Fruit fly (Drosophila melanogaster) whole organism, embryonic: ENCODE measurements around the gene CG9782.

Experiments used
- Ada2b ChIP-seq: fragments of 200-800 bp; sonication (Bioruptor generic); IDR thresholded peaks from 2 replicates; pipeline ENCODE4 v1.3.6; 2022; ENCODE audit warnings: missing biosample characterization, missing genetic modification characterization
- B-H1 ChIP-seq: fragments of 200-800 bp; sonication (Bioruptor generic); IDR thresholded peaks from 3 replicates; pipeline ENCODE4 v1.3.6; 2022; ENCODE audit warnings: missing biosample characterization, missing genetic modification characterization
- Bdp1 ChIP-seq: fragments of 200-800 bp; sonication (Bioruptor generic); optimal IDR thresholded peaks from 3 replicates; lab custom pipeline; 2016; ENCODE audit warnings: missing biosample characterization, missing genetic modification characterization
- Bgb ChIP-seq: fragments of 200-800 bp; sonication (Bioruptor generic); IDR thresholded peaks from 2 replicates; pipeline ENCODE4 v1.3.6; 2022; ENCODE audit warnings: missing biosample characterization, missing genetic modification characterization; ENCODE audit not compliant: partially characterized antibody
- CG10267 ChIP-seq: fragments of 200-800 bp; sonication (Bioruptor generic); optimal IDR thresholded peaks from 2 replicates; lab custom pipeline; 2018; ENCODE audit warnings: missing biosample characterization, mild to moderate bottlenecking, missing genetic modification characterization, moderate library complexity
- CG10431 ChIP-seq: fragments of 200-800 bp; sonication (Bioruptor generic); optimal IDR thresholded peaks from 3 replicates; lab custom pipeline; 2018; ENCODE audit warnings: missing biosample characterization, mild to moderate bottlenecking, missing genetic modification characterization
- CG10654 ChIP-seq: fragments of 200-800 bp; sonication (Bioruptor generic); optimal IDR thresholded peaks from 2 replicates; lab custom pipeline; 2016; ENCODE audit warnings: missing biosample characterization, missing genetic modification characterization
- CG10979 ChIP-seq: fragments of 200-800 bp; sonication (Bioruptor generic); optimal IDR thresholded peaks from 2 replicates; lab custom pipeline; 2018; ENCODE audit warnings: missing biosample characterization, mild to moderate bottlenecking, missing genetic modification characterization, moderate library complexity
- CG14667 ChIP-seq: fragments of 200-800 bp; sonication (Bioruptor generic); IDR thresholded peaks from 2 replicates; pipeline ENCODE4 v1.3.6; 2022; ENCODE audit warnings: missing biosample characterization, missing genetic modification characterization
- CG1529 ChIP-seq: fragments of 200-800 bp; sonication (Bioruptor generic); optimal IDR thresholded peaks from 3 replicates; lab custom pipeline; 2018; ENCODE audit warnings: missing biosample characterization, missing genetic modification characterization
- CG15514 ChIP-seq: fragments of 200-800 bp; sonication (Bioruptor generic); optimal IDR thresholded peaks from 3 replicates; lab custom pipeline; 2017; ENCODE audit warnings: missing biosample characterization, missing genetic modification characterization, mild to moderate bottlenecking, moderate library complexity, missing genetic modification reagents
- CG1647 ChIP-seq: fragments of 200-800 bp; sonication (Bioruptor generic); optimal IDR thresholded peaks from 3 replicates; lab custom pipeline; 2016; ENCODE audit warnings: missing biosample characterization, missing genetic modification characterization
- CG17568 ChIP-seq: fragments of 200-800 bp; sonication (Bioruptor generic); optimal IDR thresholded peaks from 2 replicates; lab custom pipeline; 2018; ENCODE audit warnings: missing biosample characterization, mild to moderate bottlenecking, missing genetic modification characterization, moderate library complexity
- CG17912 ChIP-seq: fragments of 200-800 bp; sonication (Bioruptor generic); optimal IDR thresholded peaks from 2 replicates; lab custom pipeline; 2018; ENCODE audit warnings: missing biosample characterization, mild to moderate bottlenecking, missing genetic modification characterization
- CG2202 ChIP-seq: fragments of 200-800 bp; sonication (Bioruptor generic); optimal IDR thresholded peaks from 2 replicates; lab custom pipeline; 2018; ENCODE audit warnings: missing biosample characterization, mild to moderate bottlenecking, missing genetic modification characterization
- CG2678 ChIP-seq: fragments of 200-800 bp; sonication (Bioruptor generic); optimal IDR thresholded peaks from 3 replicates; lab custom pipeline; 2019; ENCODE audit warnings: missing biosample characterization, mild to moderate bottlenecking, missing genetic modification characterization, moderate library complexity
- CG2712 ChIP-seq: fragments of 200-800 bp; optimal IDR thresholded peaks from 3 replicates; lab custom pipeline; 2019; ENCODE audit warnings: missing biosample characterization, mild to moderate bottlenecking, missing genetic modification characterization, moderate library complexity
- CG33557 ChIP-seq: fragments of 200-800 bp; sonication (Bioruptor generic); optimal IDR thresholded peaks from 2 replicates; lab custom pipeline; 2019; ENCODE audit warnings: missing biosample characterization, mild to moderate bottlenecking, missing genetic modification characterization, moderate library complexity
- CG3407 ChIP-seq: fragments of 200-800 bp; sonication (Bioruptor generic); optimal IDR thresholded peaks from 2 replicates; lab custom pipeline; 2018; ENCODE audit warnings: missing biosample characterization, mild to moderate bottlenecking, missing genetic modification characterization
- CG4424 ChIP-seq: fragments of 200-800 bp; sonication (Bioruptor generic); optimal IDR thresholded peaks from 3 replicates; lab custom pipeline; 2016; ENCODE audit warnings: missing biosample characterization, missing genetic modification characterization
- CG4707 ChIP-seq: fragments of 200-800 bp; sonication (Bioruptor generic); optimal IDR thresholded peaks from 2 replicates; lab custom pipeline; 2018; ENCODE audit warnings: missing biosample characterization, mild to moderate bottlenecking, missing genetic modification characterization, moderate library complexity
- CG4820 ChIP-seq: fragments of 200-800 bp; sonication (Bioruptor generic); optimal IDR thresholded peaks from 3 replicates; lab custom pipeline; 2016; ENCODE audit warnings: missing biosample characterization, missing genetic modification characterization
- CG5245 ChIP-seq: fragments of 200-800 bp; sonication (Bioruptor generic); optimal IDR thresholded peaks from 3 replicates; lab custom pipeline; 2016; ENCODE audit warnings: missing biosample characterization, missing genetic modification characterization
- CG8089 ChIP-seq: fragments of 200-800 bp; sonication (Bioruptor generic); optimal IDR thresholded peaks from 3 replicates; lab custom pipeline; 2016; ENCODE audit warnings: missing biosample characterization, missing genetic modification characterization
- CG8478 ChIP-seq: fragments of >200 bp; optimal IDR thresholded peaks from 2 replicates; lab custom pipeline; 2018
- CG8944 ChIP-seq: fragments of 200-800 bp; sonication (Bioruptor generic); optimal IDR thresholded peaks from 3 replicates; lab custom pipeline; 2016; ENCODE audit warnings: missing biosample characterization, missing genetic modification characterization
- Chrac-16 ChIP-seq: fragments of 200-800 bp; sonication (Bioruptor generic); optimal IDR thresholded peaks from 3 replicates; lab custom pipeline; 2016; ENCODE audit warnings: missing biosample characterization, missing genetic modification characterization
- D19A ChIP-seq: fragments of 200-800 bp; optimal IDR thresholded peaks from 3 replicates; lab custom pipeline; 2019; ENCODE audit warnings: missing biosample characterization, mild to moderate bottlenecking, missing genetic modification characterization, moderate library complexity
- D19B ChIP-seq: fragments of 200-800 bp; sonication (Bioruptor generic); optimal IDR thresholded peaks from 2 replicates; lab custom pipeline; 2017; ENCODE audit warnings: missing biosample characterization, mild to moderate bottlenecking, missing genetic modification characterization
- Fer1 ChIP-seq: fragments of 200-800 bp; sonication (Bioruptor generic); optimal IDR thresholded peaks from 2 replicates; lab custom pipeline; 2017; ENCODE audit warnings: missing biosample characterization, mild to moderate bottlenecking, missing genetic modification characterization
- Fer3 ChIP-seq: fragments of 200-800 bp; sonication (Bioruptor generic); optimal IDR thresholded peaks from 2 replicates; lab custom pipeline; 2018; ENCODE audit warnings: missing biosample characterization, mild to moderate bottlenecking, missing genetic modification characterization, moderate library complexity
- HLH4C ChIP-seq: fragments of 200-800 bp; sonication (Bioruptor generic); IDR thresholded peaks from 3 replicates; pipeline ENCODE4 v1.3.6; 2022; ENCODE audit warnings: missing biosample characterization, missing genetic modification characterization; ENCODE audit not compliant: partially characterized antibody
- Hr3 ChIP-seq: fragments of 200-800 bp; sonication (Bioruptor generic); optimal IDR thresholded peaks from 3 replicates; lab custom pipeline; 2016; ENCODE audit warnings: missing biosample characterization, missing genetic modification characterization
- Mad ChIP-seq: fragments of 200-800 bp; sonication (Bioruptor generic); optimal IDR thresholded peaks from 2 replicates; lab custom pipeline; 2016; ENCODE audit warnings: missing biosample characterization, missing genetic modification characterization
- Usf ChIP-seq: fragments of 200-800 bp; sonication (Bioruptor generic); optimal IDR thresholded peaks from 2 replicates; lab custom pipeline; 2017; ENCODE audit warnings: missing genotype, missing biosample characterization, missing genetic modification characterization
- ash1 ChIP-seq: fragments of 200-800 bp; sonication (Bioruptor generic); optimal IDR thresholded peaks from 2 replicates; lab custom pipeline; 2018; ENCODE audit warnings: missing biosample characterization, mild to moderate bottlenecking, missing genetic modification characterization
- bsh ChIP-seq, 2 experiments: fragments of 200-800 bp; sonication (Bioruptor generic); optimal IDR thresholded peaks; 2 replicates each; lab custom pipeline; 2017 to 2018; ENCODE audit warnings: mild to moderate bottlenecking in 2 of 2, missing biosample characterization in 2 of 2, missing genetic modification characterization in 2 of 2, moderate library complexity in 1 of 2
- chif ChIP-seq, 2 experiments: fragments of 200-800 bp; sonication (Bioruptor generic); optimal IDR thresholded peaks; 3 replicates each; lab custom pipeline; 2016; ENCODE audit warnings: missing biosample characterization in 2 of 2, missing genetic modification characterization in 2 of 2
- grau ChIP-seq: fragments of 200-800 bp; optimal IDR thresholded peaks from 3 replicates; lab custom pipeline; 2019; ENCODE audit warnings: missing biosample characterization, mild to moderate bottlenecking, missing genetic modification characterization, moderate library complexity
- p53 ChIP-seq: fragments of 200-800 bp; sonication (Bioruptor generic); optimal IDR thresholded peaks from 2 replicates; lab custom pipeline; 2016; ENCODE audit warnings: missing biosample characterization, missing genetic modification characterization
- pan ChIP-seq, 4 experiments: fragments of >200 bp in 3 of 4; fragments of 200-800 bp in 1 of 4; sonication (Bioruptor generic) in 1 of 4; optimal IDR thresholded peaks in 3 of 4; IDR thresholded peaks in 1 of 4; 2 replicates each; pipeline versions ENCODE4 v1.3.6 to Lab custom; 2017 to 2022; ENCODE audit warnings: missing biosample characterization in 2 of 4, missing genetic modification characterization in 2 of 4, mixed read lengths in 1 of 4
- run ChIP-seq: fragments of 200-800 bp; sonication (Bioruptor generic); optimal IDR thresholded peaks from 3 replicates; lab custom pipeline; 2018; ENCODE audit warnings: missing biosample characterization, mild to moderate bottlenecking, missing genetic modification characterization
- slbo ChIP-seq: fragments of 200-800 bp; sonication (Bioruptor generic); IDR thresholded peaks from 2 replicates; pipeline ENCODE4 v1.3.6; 2022; ENCODE audit warnings: missing biosample characterization, missing genetic modification characterization
- sob ChIP-seq: fragments of 200-800 bp; sonication (Bioruptor generic); IDR thresholded peaks from 2 replicates; pipeline ENCODE4 v1.3.6; 2022; ENCODE audit warnings: missing biosample characterization, missing genetic modification characterization
- tio ChIP-seq: fragments of 200-800 bp; sonication (Bioruptor generic); optimal IDR thresholded peaks from 2 replicates; lab custom pipeline; 2017; ENCODE audit warnings: missing biosample characterization, missing genetic modification characterization, inconsistent platforms
- trem ChIP-seq: fragments of 200-800 bp; optimal IDR thresholded peaks from 3 replicates; lab custom pipeline; 2019; ENCODE audit warnings: missing biosample characterization, mild to moderate bottlenecking, missing genetic modification characterization, moderate library complexity
- trh ChIP-seq: fragments of 200-800 bp; sonication (Bioruptor generic); optimal IDR thresholded peaks from 2 replicates; lab custom pipeline; 2016; ENCODE audit warnings: missing biosample characterization, missing genetic modification characterization
- tup ChIP-seq: fragments of 200-800 bp; sonication (Bioruptor generic); optimal IDR thresholded peaks from 2 replicates; lab custom pipeline; 2016; ENCODE audit warnings: missing biosample characterization, mild to moderate bottlenecking, missing genetic modification characterization, moderate library complexity
- zfh1 ChIP-seq: fragments of 200-800 bp; sonication (Bioruptor generic); IDR thresholded peaks from 3 replicates; pipeline ENCODE4 v1.3.6; 2022; ENCODE audit warnings: missing biosample characterization, missing genetic modification characterization

The CG9782 gene

dm6 chrX:16670691-16671481 lies 49.5 kb upstream of the CG9782 start (continued):
- TF ChIP-seq Fer1 (peak; percentile 27), HLH4C (GFP tag; lab: Robert Waterston, UW) (no peak), trem (tag; lab: Kevin White, UChicago) (no peak), Chrac-16 (GFP tag; lab: Kevin White, UChicago) (no peak), Fer3 (peak; percentile 28), CG3407 (GFP tag; lab: Kevin White, UChicago) (no peak), tup (GFP tag; lab: Kevin White, UChicago) (no peak), CG17568 (GFP tag; lab: Kevin White, UChicago) (no peak), zfh1 (GFP tag; lab: Robert Waterston, UW) (no peak), Hr3 (no peak), D19B (GFP tag; lab: Kevin White, UChicago) (no peak), CG1647 (GFP tag; lab: Kevin White, UChicago) (no peak), CG2678 (peak; percentile 53), sob (GFP tag; lab: Robert Waterston, UW) (0 out of 2 replicates have a peak, but pooled peaks have one; percentile 6), Bdp1 (GFP tag; lab: Kevin White, UChicago) (no peak), CG8478 (lab: Kevin White, UChicago) (no peak), CG17912 (no peak), CG10979 (no peak), CG10654 (GFP tag; lab: Kevin White, UChicago) (no peak), CG5245 (GFP tag; lab: Kevin White, UChicago) (no peak), Ada2b (GFP tag; lab: Robert Waterston, UW) (0 out of 2 replicates have a peak, but pooled peaks have one; percentile 25), p53 (no peak), slbo (GFP tag; lab: Robert Waterston, UW) (peak; percentile 54; the same call in 1 of the 2 replicates), bsh (GFP tag; optimal IDR thresholded peaks at IDR 0.05; lab: Kevin White, UChicago) (peak in 1 of 2 experiments; percentile 20), CG2712 (peak; percentile 3), tio (GFP tag; lab: Kevin White, UChicago) (no peak), CG4424 (GFP tag; lab: Kevin White, UChicago) (no peak), CG1529 (no peak), CG14667 (GFP tag; lab: Robert Waterston, UW) (0 out of 2 replicates have a peak, but pooled peaks have one; percentile 17), run (no peak), CG8089 (GFP tag; lab: Kevin White, UChicago) (no peak), CG4707 (GFP tag; lab: Kevin White, UChicago) (no peak), grau (peak; percentile 89), trh (GFP tag; lab: Kevin White, UChicago) (no peak), D19A (tag; lab: Kevin White, UChicago) (no peak), CG15514 (GFP tag; lab: Kevin White, UChicago) (no peak), pan (optimal IDR thresholded peaks at IDR 0.05; lab: Kevin White, UChicago) (no peak), pan (GFP tag; optimal IDR thresholded peaks at IDR 0.05 in 1 of 2, IDR thresholded peaks at IDR 0.05 in 1 of 2) (peak in 1 of 2 experiments; percentile 39), Usf (GFP tag; lab: Kevin White, UChicago) (no peak), CG33557 (no peak), CG2202 (no peak), CG8944 (GFP tag; lab: Kevin White, UChicago) (no peak), CG4820 (GFP tag; lab: Kevin White, UChicago) (no peak), CG10267 (tag; lab: Kevin White, UChicago) (no peak), chif (GFP tag; optimal IDR thresholded peaks at IDR 0.05; lab: Kevin White, UChicago) (no peak), CG10431 (no peak), B-H1 (GFP tag; lab: Robert Waterston, UW) (no peak), ash1 (GFP tag; lab: Kevin White, UChicago) (no peak), Mad (GFP tag; lab: Kevin White, UChicago) (no peak), Bgb (GFP tag; lab: Robert Waterston, UW) (no peak)
